Worm (Caenorhabditis elegans) whole organism, early embryonic: ENCODE results near the gene R07A4.3.

Experiments used
- B0310.2 ChIP-seq: sonication (generic microtip); optimal IDR thresholded peaks from 2 replicates; lab custom pipeline; 2016; ENCODE audit warnings: mild to moderate bottlenecking, missing genetic modification characterization, missing compliant biosample characterization
- F13C5.2 ChIP-seq: sonication (generic microtip); optimal IDR thresholded peaks from 2 replicates; lab custom pipeline; 2017; ENCODE audit warnings: mild to moderate bottlenecking, missing genetic modification characterization, inconsistent platforms, missing compliant biosample characterization
- aly-1 ChIP-seq: sonication (generic microtip); optimal IDR thresholded peaks from 2 replicates; lab custom pipeline; 2016; ENCODE audit warnings: missing genetic modification characterization, missing compliant biosample characterization
- ama-1 ChIP-seq: fragments of 150-350 bp; optimal IDR thresholded peaks from 2 replicates; lab custom pipeline; 2014
- ceh-13 ChIP-seq: fragments of 200-800 bp; sonication (Bioruptor generic); optimal IDR thresholded peaks from 2 replicates; lab custom pipeline; 2018; ENCODE audit warnings: mild to moderate bottlenecking, missing genetic modification characterization, missing compliant biosample characterization
- ceh-36 ChIP-seq: sonication (generic microtip); optimal IDR thresholded peaks from 2 replicates; lab custom pipeline; 2016; ENCODE audit warnings: missing genetic modification characterization, inconsistent platforms, missing compliant biosample characterization
- ets-7 ChIP-seq: sonication (generic microtip); optimal IDR thresholded peaks from 2 replicates; lab custom pipeline; 2016; ENCODE audit warnings: missing genotype, missing genetic modification characterization, missing compliant biosample characterization
- flt-1 ChIP-seq: fragments of 200-800 bp; sonication (Bioruptor generic); IDR thresholded peaks from 2 replicates; pipeline ENCODE4 v1.3.6; 2022; ENCODE audit warnings: missing genetic modification characterization, missing compliant biosample characterization
- hmbx-1 ChIP-seq: sonication (generic microtip); optimal IDR thresholded peaks from 2 replicates; lab custom pipeline; 2016; ENCODE audit warnings: mild to moderate bottlenecking, missing genetic modification characterization, missing compliant biosample characterization
- hmg-4 ChIP-seq: fragments of 200-800 bp; sonication (Bioruptor generic); optimal IDR thresholded peaks from 2 replicates; lab custom pipeline; 2018; ENCODE audit warnings: mild to moderate bottlenecking, missing genetic modification characterization, missing compliant biosample characterization
- hnd-1 ChIP-seq: sonication (generic microtip); optimal IDR thresholded peaks from 2 replicates; lab custom pipeline; 2016; ENCODE audit warnings: missing genetic modification characterization, missing compliant biosample characterization
- pes-1 ChIP-seq: fragments of 200-800 bp; sonication (Bioruptor generic); IDR thresholded peaks from 2 replicates; pipeline ENCODE4 v1.3.6; 2022; ENCODE audit warnings: missing genetic modification reagents, missing genetic modification characterization, missing compliant biosample characterization
- scrt-1 ChIP-seq: fragments of 200-800 bp; sonication (Bioruptor generic); IDR thresholded peaks from 2 replicates; pipeline ENCODE4 v1.3.6; 2022; ENCODE audit warnings: missing genetic modification characterization, missing compliant biosample characterization
- sea-1 ChIP-seq: fragments of 200-800 bp; sonication (Bioruptor generic); conservative IDR thresholded peaks from 2 replicates; pipeline ENCODE4 v1.3.6; 2022; ENCODE audit warnings: missing genetic modification characterization, missing compliant biosample characterization
- tbx-11 ChIP-seq: fragments of 200-800 bp; sonication (Bioruptor generic); IDR thresholded peaks from 2 replicates; pipeline ENCODE4 v1.3.6; 2022; ENCODE audit warnings: missing genetic modification characterization, missing compliant biosample characterization
- tbx-37 ChIP-seq: fragments of 200-800 bp; sonication (Bioruptor generic); conservative IDR thresholded peaks from 2 replicates; pipeline ENCODE4 v1.3.6; 2022; ENCODE audit warnings: missing genetic modification reagents, missing genetic modification characterization, missing compliant biosample characterization
- tra-4 ChIP-seq: sonication (generic microtip); optimal IDR thresholded peaks from 2 replicates; lab custom pipeline; 2017; ENCODE audit warnings: missing genetic modification characterization, missing compliant biosample characterization

The R07A4.3 gene

ce11 chrX:10734026-10734425, 19.5 kb upstream of the R07A4.3 start, which contains the start of gene egl-36:
Gene egl-36 (plus strand): TSS chrX:10734326.
- TF ChIP-seq F13C5.2 (tag; lab: Kevin White, UChicago), result no peak
- TF ChIP-seq aly-1 (tag; lab: Kevin White, UChicago), result no peak
- TF ChIP-seq hmg-4, result no peak
- no peak for TF ChIP-seq ceh-13 (GFP tag; lab: Kevin White, UChicago)

ce11 chrX:10746388-10746787, 7.1 kb upstream of the R07A4.3 start, which contains the start of gene R07A4.2:
Gene R07A4.2 (minus strand): TSS chrX:10746488.
- TF ChIP-seq B0310.2 (tag; lab: Kevin White, UChicago) (no peak), flt-1 (GFP tag; lab: Robert Waterston, UW) (no peak), F13C5.2 (tag; lab: Kevin White, UChicago) (no peak), hmg-4 (no peak), tbx-11 (GFP tag; lab: Robert Waterston, UW) (no peak), aly-1 (tag; lab: Kevin White, UChicago) (no peak), sea-1 (GFP tag; lab: Robert Waterston, UW) (no peak), hmbx-1 (tag; lab: Kevin White, UChicago) (no peak), hnd-1 (no peak), tbx-37 (GFP tag; lab: Robert Waterston, UW) (no peak), ceh-13 (GFP tag; lab: Kevin White, UChicago) (no peak), ets-7 (tag; lab: Kevin White, UChicago) (no peak), tra-4 (tag; lab: Kevin White, UChicago) (no peak), pes-1 (GFP tag; lab: Robert Waterston, UW) (no peak)

- TF ChIP-seq ets-7 (tag; lab: Kevin White, UChicago), result no peak
- TF ChIP-seq hnd-1, result no peak
- TF ChIP-seq hmbx-1 (tag; lab: Kevin White, UChicago), result no peak
- TF ChIP-seq ceh-36 (tag; lab: Kevin White, UChicago), result no peak
Observed at ce11 chrX:10748145-10748544, 5.4 kb upstream of the R07A4.3 start.

ce11 chrX:10754532-10754931, 1.0 kb downstream of the R07A4.3 start:
- TF ChIP-seq ceh-36 (tag; lab: Kevin White, UChicago) (no peak), F13C5.2 (tag; lab: Kevin White, UChicago) (no peak), scrt-1 (GFP tag; lab: Robert Waterston, UW) (no peak), ama-1 (lab: Kevin White, UChicago) (no peak), hmg-4 (no peak), pes-1 (GFP tag; lab: Robert Waterston, UW) (no peak)

ce11 chrX:10756185-10756584, 2.7 kb downstream of the R07A4.3 start:
- TF ChIP-seq flt-1 (GFP tag; lab: Robert Waterston, UW) (no peak), tbx-11 (GFP tag; lab: Robert Waterston, UW) (no peak), tbx-37 (GFP tag; lab: Robert Waterston, UW) (no peak), ceh-13 (GFP tag; lab: Kevin White, UChicago) (no peak), B0310.2 (tag; lab: Kevin White, UChicago) (no peak), F13C5.2 (tag; lab: Kevin White, UChicago) (no peak)

- no peak for TF ChIP-seq tra-4 (tag; lab: Kevin White, UChicago)
- TF ChIP-seq F13C5.2 (tag; lab: Kevin White, UChicago), result no peak
- no peak for TF ChIP-seq ceh-36 (tag; lab: Kevin White, UChicago)
- TF ChIP-seq scrt-1 (GFP tag; lab: Robert Waterston, UW), result no peak
- no peak for TF ChIP-seq sea-1 (GFP tag; lab: Robert Waterston, UW)
- no peak for TF ChIP-seq flt-1 (GFP tag; lab: Robert Waterston, UW)
- no peak for TF ChIP-seq aly-1 (tag; lab: Kevin White, UChicago)
- TF ChIP-seq ama-1 (lab: Kevin White, UChicago), result no peak
- no peak for TF ChIP-seq B0310.2 (tag; lab: Kevin White, UChicago)
- TF ChIP-seq tbx-11 (GFP tag; lab: Robert Waterston, UW), result no peak
- TF ChIP-seq ets-7 (tag; lab: Kevin White, UChicago), result no peak
- TF ChIP-seq tbx-37 (GFP tag; lab: Robert Waterston, UW), result no peak
- TF ChIP-seq pes-1 (GFP tag; lab: Robert Waterston, UW), result no peak
- no peak for TF ChIP-seq hnd-1
- TF ChIP-seq hmg-4, result no peak
- TF ChIP-seq ceh-13 (GFP tag; lab: Kevin White, UChicago), result no peak
- no peak for TF ChIP-seq hmbx-1 (tag; lab: Kevin White, UChicago)
Observed at ce11 chrX:10757608-10758007, 4.1 kb downstream of the R07A4.3 start, which contains the start of gene R07A4.4. Gene R07A4.4 (minus strand): TSS chrX:10757708.

- no peak for TF ChIP-seq F13C5.2 (tag; lab: Kevin White, UChicago)
- no peak for TF ChIP-seq sea-1 (GFP tag; lab: Robert Waterston, UW)
- no peak for TF ChIP-seq hmg-4
- TF ChIP-seq tra-4 (tag; lab: Kevin White, UChicago), result no peak
- no peak for TF ChIP-seq hnd-1
- no peak for TF ChIP-seq tbx-37 (GFP tag; lab: Robert Waterston, UW)
- no peak for TF ChIP-seq ets-7 (tag; lab: Kevin White, UChicago)
- no peak for TF ChIP-seq aly-1 (tag; lab: Kevin White, UChicago)
- TF ChIP-seq hmbx-1 (tag; lab: Kevin White, UChicago), result no peak
- TF ChIP-seq ama-1 (lab: Kevin White, UChicago), result no peak
- no peak for TF ChIP-seq pes-1 (GFP tag; lab: Robert Waterston, UW)
- no peak for TF ChIP-seq tbx-11 (GFP tag; lab: Robert Waterston, UW)
- no peak for TF ChIP-seq B0310.2 (tag; lab: Kevin White, UChicago)
- TF ChIP-seq flt-1 (GFP tag; lab: Robert Waterston, UW), result no peak
- TF ChIP-seq scrt-1 (GFP tag; lab: Robert Waterston, UW), result no peak
- no peak for TF ChIP-seq ceh-13 (GFP tag; lab: Kevin White, UChicago)
- TF ChIP-seq ceh-36 (tag; lab: Kevin White, UChicago), result no peak
Observed at ce11 chrX:10758453-10758852, 5.0 kb downstream of the R07A4.3 start.
